Worm (Caenorhabditis elegans) whole organism, L2 larva: ENCODE measurements around the gene W08E12.2.

Experiments used
- ZK546.5 ChIP-seq: sonication (generic microtip); optimal IDR thresholded peaks from 2 replicates; lab custom pipeline; 2017; ENCODE audit warnings: missing biosample characterization, missing genetic modification characterization
- nhr-237 ChIP-seq: fragments of 150-350 bp; optimal IDR thresholded peaks from 2 replicates; lab custom pipeline; 2014; ENCODE audit warnings: missing biosample characterization, missing genetic modification characterization

DNA sequence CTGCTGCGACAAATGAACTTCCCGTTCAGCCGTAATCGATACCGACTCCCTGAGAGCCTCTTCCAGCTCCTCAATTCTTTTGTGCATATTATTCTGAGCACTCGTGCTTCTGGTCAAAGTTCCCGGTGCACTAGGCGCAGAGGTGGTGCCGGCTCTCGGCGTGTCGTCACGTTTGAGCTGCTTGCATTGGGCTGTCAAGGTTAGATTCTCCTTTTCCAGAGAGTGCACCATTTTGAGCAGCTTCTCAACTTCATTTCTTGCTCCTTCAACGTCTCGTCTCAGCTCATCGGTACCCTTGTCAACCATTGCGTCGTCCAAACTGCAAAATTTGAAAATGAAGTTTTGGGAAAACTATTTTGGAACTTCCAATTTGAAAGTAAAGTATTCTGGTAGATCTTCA lies 39.8 kb downstream of the W08E12.2 start:
- TF ChIP-seq ZK546.5 (tag; lab: Kevin White, UChicago) = no peak
- no peak for TF ChIP-seq nhr-237
